Worm (Caenorhabditis elegans) whole organism, L2 larva: ENCODE results near the gene rac-2.

Experiments used
- C34F6.9 ChIP-seq: fragments of 150-350 bp; optimal IDR thresholded peaks from 2 replicates; lab custom pipeline; 2014; ENCODE audit warnings: missing biosample characterization, missing genetic modification characterization
- F13H6.1 ChIP-seq: sonication (generic microtip); optimal IDR thresholded peaks from 2 replicates; lab custom pipeline; 2016; ENCODE audit warnings: missing genetic modification characterization, missing compliant biosample characterization
- R02D3.7 ChIP-seq: fragments of 150-350 bp; optimal IDR thresholded peaks from 2 replicates; lab custom pipeline; 2014; ENCODE audit warnings: missing biosample characterization, missing genetic modification characterization
- ZK546.5 ChIP-seq: sonication (generic microtip); optimal IDR thresholded peaks from 2 replicates; lab custom pipeline; 2017; ENCODE audit warnings: missing biosample characterization, missing genetic modification characterization
- alr-1 ChIP-seq: fragments of 150-350 bp; optimal IDR thresholded peaks from 2 replicates; lab custom pipeline; 2014; ENCODE audit warnings: missing biosample characterization, missing genetic modification characterization
- aly-2 ChIP-seq: fragments of 150-350 bp; optimal IDR thresholded peaks from 2 replicates; lab custom pipeline; 2014; ENCODE audit warnings: missing biosample characterization, missing genetic modification characterization
- ama-1 ChIP-seq: fragments of 150-350 bp; optimal IDR thresholded peaks from 2 replicates; lab custom pipeline; 2018; ENCODE audit warnings: inconsistent platforms
- ceh-16 ChIP-seq: fragments of 150-350 bp; optimal IDR thresholded peaks from 2 replicates; lab custom pipeline; 2014; ENCODE audit warnings: missing biosample characterization, missing genetic modification characterization
- ceh-82 ChIP-seq: fragments of 150-350 bp; optimal IDR thresholded peaks from 2 replicates; lab custom pipeline; 2014; ENCODE audit warnings: missing biosample characterization, missing genetic modification characterization
- crh-2 ChIP-seq: sonication (generic microtip); optimal IDR thresholded peaks from 2 replicates; lab custom pipeline; 2017; ENCODE audit warnings: missing biosample characterization, missing genetic modification characterization
- dmd-4 ChIP-seq: sonication (generic microtip); optimal IDR thresholded peaks from 2 replicates; lab custom pipeline; 2017; ENCODE audit warnings: missing biosample characterization, missing genetic modification characterization
- egl-27 ChIP-seq: sonication (generic microtip); optimal IDR thresholded peaks from 3 replicates; lab custom pipeline; 2017; ENCODE audit warnings: missing biosample characterization, missing genetic modification reagents, missing genetic modification characterization
- elt-1 ChIP-seq: fragments of 150-350 bp; optimal IDR thresholded peaks from 2 replicates; lab custom pipeline; 2014; ENCODE audit warnings: missing biosample characterization, missing genetic modification characterization
- elt-3 ChIP-seq: sonication (generic microtip); optimal IDR thresholded peaks from 2 replicates; lab custom pipeline; 2017; ENCODE audit warnings: missing biosample characterization, missing genetic modification characterization
- fos-1 ChIP-seq: fragments of 150-350 bp; optimal IDR thresholded peaks from 2 replicates; lab custom pipeline; 2014; ENCODE audit warnings: missing biosample characterization, missing genetic modification characterization
- gmeb-1 ChIP-seq: fragments of 150-350 bp; optimal IDR thresholded peaks from 2 replicates; lab custom pipeline; 2014; ENCODE audit warnings: missing biosample characterization, missing genetic modification characterization
- lin-11 ChIP-seq: fragments of 150-350 bp; sonication (generic microtip); optimal IDR thresholded peaks from 2 replicates; lab custom pipeline; 2014; ENCODE audit warnings: missing biosample characterization, missing genetic modification characterization, inconsistent platforms, mixed read lengths
- lin-13 ChIP-seq: fragments of 150-350 bp; optimal IDR thresholded peaks from 2 replicates; lab custom pipeline; 2014; ENCODE audit warnings: missing biosample characterization, missing genetic modification reagents, missing genetic modification characterization
- lin-39 ChIP-seq: fragments of 150-350 bp; optimal IDR thresholded peaks from 2 replicates; lab custom pipeline; 2014; ENCODE audit warnings: missing biosample characterization, missing genetic modification reagents, missing genetic modification characterization
- lsy-2 ChIP-seq, 2 experiments: fragments of 150-350 bp in 1 of 2; sonication (generic microtip) in 1 of 2; optimal IDR thresholded peaks; 2 replicates each; lab custom pipeline; 2014 to 2017; ENCODE audit warnings: missing biosample characterization in 2 of 2, missing genetic modification characterization in 2 of 2
- mab-5 ChIP-seq: fragments of 150-350 bp; optimal IDR thresholded peaks from 2 replicates; lab custom pipeline; 2014; ENCODE audit warnings: missing biosample characterization, missing genetic modification characterization
- mbf-1 ChIP-seq: sonication (generic microtip); optimal IDR thresholded peaks from 2 replicates; lab custom pipeline; 2017; ENCODE audit warnings: missing biosample characterization, missing genetic modification characterization
- mdl-1 ChIP-seq, 2 experiments: fragments of 150-350 bp in 1 of 2; sonication (generic microtip) in 1 of 2; optimal IDR thresholded peaks; 2 replicates each; lab custom pipeline; 2017; ENCODE audit warnings: missing biosample characterization in 2 of 2, missing genetic modification characterization in 2 of 2
- nhr-10 ChIP-seq: sonication (generic microtip); optimal IDR thresholded peaks from 2 replicates; lab custom pipeline; 2017; ENCODE audit warnings: missing biosample characterization, missing genetic modification characterization
- nhr-12 ChIP-seq: fragments of 150-350 bp; optimal IDR thresholded peaks from 2 replicates; lab custom pipeline; 2014; ENCODE audit warnings: missing biosample characterization, missing genetic modification characterization
- nhr-129 ChIP-seq: fragments of 150-350 bp; optimal IDR thresholded peaks from 2 replicates; lab custom pipeline; 2014; ENCODE audit warnings: missing biosample characterization, missing genetic modification characterization
- nhr-21 ChIP-seq: fragments of 150-350 bp; optimal IDR thresholded peaks from 2 replicates; lab custom pipeline; 2014; ENCODE audit warnings: missing biosample characterization, missing genetic modification characterization
- nhr-23 ChIP-seq: fragments of 150-350 bp; optimal IDR thresholded peaks from 2 replicates; lab custom pipeline; 2014; ENCODE audit warnings: missing biosample characterization, missing genetic modification reagents, missing genetic modification characterization
- nhr-237 ChIP-seq: fragments of 150-350 bp; optimal IDR thresholded peaks from 2 replicates; lab custom pipeline; 2014; ENCODE audit warnings: missing biosample characterization, missing genetic modification characterization
- nhr-25 ChIP-seq: fragments of 150-350 bp; sonication (generic microtip); optimal IDR thresholded peaks from 3 replicates; lab custom pipeline; 2014; ENCODE audit warnings: missing biosample characterization, missing genetic modification characterization
- nhr-6 ChIP-seq: fragments of 150-350 bp; optimal IDR thresholded peaks from 2 replicates; lab custom pipeline; 2014; ENCODE audit warnings: missing biosample characterization, missing genetic modification characterization
- nhr-77 ChIP-seq: fragments of 150-350 bp; optimal IDR thresholded peaks from 2 replicates; lab custom pipeline; 2014; ENCODE audit warnings: missing biosample characterization, missing genetic modification characterization
- peb-1 ChIP-seq: fragments of 150-350 bp; optimal IDR thresholded peaks from 2 replicates; lab custom pipeline; 2014; ENCODE audit warnings: missing biosample characterization, missing genetic modification characterization
- sem-4 ChIP-seq: fragments of 150-350 bp; optimal IDR thresholded peaks from 2 replicates; lab custom pipeline; 2014; ENCODE audit warnings: missing biosample characterization, missing genetic modification reagents, missing genetic modification characterization
- skn-1 ChIP-seq: sonication (generic microtip); optimal IDR thresholded peaks from 2 replicates; lab custom pipeline; 2017; ENCODE audit warnings: missing biosample characterization, missing genetic modification characterization
- unc-39 ChIP-seq: fragments of 150-350 bp; optimal IDR thresholded peaks from 2 replicates; lab custom pipeline; 2014; ENCODE audit warnings: missing biosample characterization, missing genetic modification characterization
- unc-62 ChIP-seq: fragments of 150-350 bp; optimal IDR thresholded peaks from 2 replicates; lab custom pipeline; 2014; ENCODE audit warnings: missing biosample characterization, missing genetic modification reagents, missing genetic modification characterization
- zag-1 ChIP-seq: fragments of 150-350 bp; optimal IDR thresholded peaks from 2 replicates; lab custom pipeline; 2014; ENCODE audit warnings: missing biosample characterization, missing genetic modification characterization
- ztf-1 ChIP-seq: fragments of 200-800 bp; sonication (Bioruptor generic); conservative IDR thresholded peaks from 2 replicates; pipeline ENCODE4 v1.3.6; 2022; ENCODE audit warnings: missing genetic modification characterization, missing compliant biosample characterization
- ztf-4 ChIP-seq: fragments of 150-350 bp; optimal IDR thresholded peaks from 2 replicates; lab custom pipeline; 2014; ENCODE audit warnings: missing biosample characterization, missing genetic modification characterization

The rac-2 gene

DNA sequence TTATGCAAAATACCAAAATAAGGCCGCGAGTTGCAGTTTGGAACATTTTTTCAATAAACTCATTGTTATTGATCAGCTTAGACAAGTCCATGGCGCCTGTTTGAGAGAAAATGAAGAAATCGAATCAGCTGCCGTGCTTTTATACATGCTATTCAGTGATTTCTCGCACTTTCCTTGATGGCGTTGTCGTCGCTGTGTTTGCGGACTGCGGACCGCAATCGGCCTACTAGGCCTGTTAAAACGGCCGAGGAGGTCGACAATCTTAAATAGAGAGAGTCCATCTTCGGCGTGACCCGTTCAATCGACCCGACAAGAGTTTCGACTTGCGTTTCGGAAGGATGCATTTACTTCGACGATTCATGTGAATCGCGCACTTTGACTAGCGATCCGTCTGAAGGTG is 17.3 kb upstream of the rac-2 start, which contains the start of gene srz-75:
srz-75 (minus strand) TSS at position 101 of the 400 bp plus-strand sequence.
- TF ChIP-seq nhr-25 (tag; lab: Kevin White, UChicago) (no peak), F13H6.1 (tag; lab: Kevin White, UChicago) (no peak), crh-2 (tag; lab: Kevin White, UChicago) (no peak), lin-11 (tag; lab: Kevin White, UChicago) (no peak), unc-39 (no peak), mdl-1 (tag; optimal IDR thresholded peaks at IDR 0.05; lab: Kevin White, UChicago) (no peak), nhr-21 (tag; lab: Kevin White, UChicago) (no peak), elt-3 (tag; lab: Kevin White, UChicago) (no peak), mab-5 (tag; lab: Kevin White, UChicago) (no peak), ztf-4 (no peak), sem-4 (tag; lab: Kevin White, UChicago) (no peak), nhr-237 (tag; lab: Kevin White, UChicago) (no peak), nhr-10 (no peak), C34F6.9 (tag; lab: Kevin White, UChicago) (no peak), nhr-23 (tag; lab: Kevin White, UChicago) (no peak), peb-1 (tag; lab: Kevin White, UChicago) (no peak)

- TF ChIP-seq lsy-2 (tag; optimal IDR thresholded peaks at IDR 0.05; lab: Kevin White, UChicago) (no peak), mbf-1 (tag; lab: Kevin White, UChicago) (no peak), ztf-1 (GFP tag; lab: Robert Waterston, UW) (no peak), mab-5 (tag; lab: Kevin White, UChicago) (no peak), nhr-6 (no peak), nhr-12 (tag; lab: Kevin White, UChicago) (no peak), C34F6.9 (tag; lab: Kevin White, UChicago) (no peak), lin-13 (GFP tag; lab: Kevin White, UChicago) (no peak), egl-27 (tag; lab: Kevin White, UChicago) (no peak), zag-1 (no peak)
Observed at ce11 chrIV:16293889-16294288, 14.1 kb upstream of the rac-2 start.

DNA sequence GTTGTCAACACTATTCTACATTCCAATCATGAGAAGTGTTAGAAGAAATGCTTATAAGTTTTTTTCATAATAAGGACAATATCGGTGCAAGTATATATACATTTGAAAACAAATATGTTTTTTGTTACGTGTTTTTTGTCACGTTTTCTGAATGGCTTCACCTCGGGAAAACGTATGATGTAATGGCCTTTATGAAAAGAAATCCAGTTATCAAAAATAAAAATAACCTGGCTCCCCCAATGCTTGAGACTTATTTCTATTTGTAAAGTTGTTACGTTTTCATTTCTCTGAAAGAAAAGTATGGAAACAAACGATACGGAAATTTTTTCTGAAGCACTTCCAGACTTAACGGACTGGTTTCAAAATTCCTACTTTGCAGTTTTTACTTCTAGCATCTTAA is 9.2 kb upstream of the rac-2 start, which contains the start of gene srz-72:
srz-72 (plus strand) TSS at position 301 of the 400 bp plus-strand sequence.
- TF ChIP-seq zag-1 (no peak), aly-2 (tag; lab: Kevin White, UChicago) (no peak), alr-1 (no peak), unc-62 (no peak), ceh-82 (tag; lab: Kevin White, UChicago) (no peak), elt-3 (tag; lab: Kevin White, UChicago) (no peak), ztf-4 (no peak), gmeb-1 (no peak)

ce11 chrIV:16306918-16307317 is 1.1 kb upstream of the rac-2 start:
- no peak for TF ChIP-seq elt-1 (tag; lab: Kevin White, UChicago)
- TF ChIP-seq nhr-10 = no peak
- no peak for TF ChIP-seq nhr-77 (tag; lab: Kevin White, UChicago)
- TF ChIP-seq skn-1 (tag; lab: Kevin White, UChicago) = no peak
- TF ChIP-seq aly-2 (tag; lab: Kevin White, UChicago) = no peak
- TF ChIP-seq nhr-21 (tag; lab: Kevin White, UChicago) = no peak
- TF ChIP-seq sem-4 (tag; lab: Kevin White, UChicago) = no peak
- no peak for TF ChIP-seq nhr-12 (tag; lab: Kevin White, UChicago)
- TF ChIP-seq alr-1 = no peak
- TF ChIP-seq ama-1 (lab: Kevin White, UChicago) = no peak
- no peak for TF ChIP-seq nhr-6
- no peak for TF ChIP-seq mbf-1 (tag; lab: Kevin White, UChicago)

ce11 chrIV:16310103-16310502 is 2.1 kb downstream of the rac-2 start:
- TF ChIP-seq mbf-1 (tag; lab: Kevin White, UChicago) = no peak
- TF ChIP-seq ZK546.5 = no peak
- no peak for TF ChIP-seq lin-11 (tag; lab: Kevin White, UChicago)
- TF ChIP-seq fos-1 (tag; lab: Kevin White, UChicago) = no peak
- TF ChIP-seq nhr-21 (tag; lab: Kevin White, UChicago) = no peak
- no peak for TF ChIP-seq elt-3 (tag; lab: Kevin White, UChicago)
- TF ChIP-seq dmd-4 (tag; lab: Kevin White, UChicago) = no peak
- no peak for TF ChIP-seq nhr-129 (tag; lab: Kevin White, UChicago)
- TF ChIP-seq mab-5 (tag; lab: Kevin White, UChicago) = no peak
- no peak for TF ChIP-seq nhr-10
- no peak for TF ChIP-seq nhr-25 (tag; lab: Kevin White, UChicago)
- no peak for TF ChIP-seq zag-1
- TF ChIP-seq R02D3.7 (tag; lab: Kevin White, UChicago) = no peak
- TF ChIP-seq lin-39 = no peak
- TF ChIP-seq nhr-23 (tag; lab: Kevin White, UChicago) = no peak
- no peak for TF ChIP-seq ceh-16 (tag; lab: Kevin White, UChicago)
- TF ChIP-seq unc-62 = no peak
- TF ChIP-seq, all 48 proteins: peak for 0
